Fruit fly (Drosophila melanogaster) whole organism, adult: ENCODE measurements around the gene Hip1.

Experiments used
- CG33017 ChIP-seq: fragments of 200-800 bp; sonication (Bioruptor generic); optimal IDR thresholded peaks from 2 replicates; lab custom pipeline; 2018; ENCODE audit warnings: missing biosample characterization, mild to moderate bottlenecking, missing genetic modification characterization, moderate library complexity
- CG7045 ChIP-seq: fragments of 200-800 bp; sonication (Bioruptor generic); optimal IDR thresholded peaks from 2 replicates; lab custom pipeline; 2017; ENCODE audit warnings: missing biosample characterization, mild to moderate bottlenecking, missing genetic modification characterization
- CG7101 ChIP-seq: fragments of 200-800 bp; sonication (Bioruptor generic); optimal IDR thresholded peaks from 2 replicates; lab custom pipeline; 2018; ENCODE audit warnings: missing biosample characterization, mild to moderate bottlenecking, missing genetic modification characterization, moderate library complexity
- Clk ChIP-seq: fragments of 200-800 bp; sonication (Bioruptor generic); optimal IDR thresholded peaks from 2 replicates; lab custom pipeline; 2017; ENCODE audit warnings: missing biosample characterization, missing genetic modification characterization
- Crg-1 ChIP-seq: fragments of 200-800 bp; sonication (Bioruptor generic); optimal IDR thresholded peaks from 2 replicates; lab custom pipeline; 2016; ENCODE audit warnings: missing biosample characterization, missing genetic modification characterization
- Hr96 ChIP-seq: fragments of 200-800 bp; sonication (Bioruptor generic); optimal IDR thresholded peaks from 2 replicates; lab custom pipeline; 2016; ENCODE audit warnings: missing biosample characterization, missing genetic modification characterization
- kay ChIP-seq: fragments of 200-800 bp; sonication (Bioruptor generic); peaks from one replicate; lab custom pipeline; 2016; ENCODE audit warnings: missing biosample characterization, missing genetic modification characterization, borderline replicate concordance
- ovo ChIP-seq: fragments of 200-800 bp; sonication (Bioruptor generic); optimal IDR thresholded peaks from 2 replicates; lab custom pipeline; 2016; ENCODE audit warnings: missing biosample characterization, missing genetic modification characterization
- tj ChIP-seq: fragments of 200-800 bp; sonication (Bioruptor generic); optimal IDR thresholded peaks from 3 replicates; lab custom pipeline; 2017; ENCODE audit warnings: missing biosample characterization, mild to moderate bottlenecking, missing genetic modification characterization, moderate library complexity
- toe ChIP-seq: fragments of 200-800 bp; sonication (Bioruptor generic); optimal IDR thresholded peaks from 2 replicates; lab custom pipeline; 2016; ENCODE audit warnings: missing biosample characterization, missing genetic modification characterization

dm6 chr3L:12805660-12806289 is 32.4 kb upstream of the Hip1 start, which contains the start of gene Sap130:
- TF ChIP-seq Crg-1 (no peak), CG7101 (tag; lab: Kevin White, UChicago) (no peak), kay (GFP tag; lab: Kevin White, UChicago) (no peak), CG7045 (no peak), toe (GFP tag; lab: Kevin White, UChicago) (no peak), tj (GFP tag; lab: Kevin White, UChicago) (no peak), CG33017 (tag; lab: Kevin White, UChicago) (no peak), ovo (GFP tag; lab: Kevin White, UChicago) (no peak), Hr96 (GFP tag; lab: Kevin White, UChicago) (no peak), Clk (GFP tag; lab: Kevin White, UChicago) (no peak)
